Worm (Caenorhabditis elegans) whole organism, L4 larva: Measurements from ENCODE around the gene C34D10.5.

ENCODE experiments used
- D1046.2 ChIP-seq: fragments of 200-800 bp; sonication (Bioruptor generic); IDR thresholded peaks from 2 replicates; pipeline ENCODE4 v1.3.6; 2022; ENCODE audit warnings: missing genetic modification characterization, missing compliant biosample characterization
- F10B5.3 ChIP-seq: sonication (generic microtip); optimal IDR thresholded peaks from 2 replicates; lab custom pipeline; 2016; ENCODE audit warnings: mild to moderate bottlenecking, missing genetic modification characterization, missing compliant biosample characterization
- F37D6.2 ChIP-seq: sonication (generic microtip); optimal IDR thresholded peaks from 2 replicates; lab custom pipeline; 2016; ENCODE audit warnings: mild to moderate bottlenecking, missing genetic modification characterization, missing compliant biosample characterization
- ZK546.5 ChIP-seq, 2 experiments: sonication (generic microtip); optimal IDR thresholded peaks; 2 replicates each; lab custom pipeline; 2017; ENCODE audit warnings: missing biosample characterization in 2 of 2, missing genetic modification characterization in 2 of 2
- arid-1 ChIP-seq: fragments of 200-800 bp; sonication (Bioruptor generic); conservative IDR thresholded peaks from 2 replicates; pipeline ENCODE4 v1.3.6; 2022; ENCODE audit warnings: missing genetic modification reagents, missing genetic modification characterization, missing compliant biosample characterization
- ceh-28 ChIP-seq: fragments of 150-350 bp; optimal IDR thresholded peaks from 2 replicates; lab custom pipeline; 2014; ENCODE audit warnings: missing biosample characterization, missing genetic modification reagents, missing genetic modification characterization
- ceh-32 ChIP-seq: sonication (generic microtip); optimal IDR thresholded peaks from 2 replicates; lab custom pipeline; 2016; ENCODE audit warnings: mild to moderate bottlenecking, missing genetic modification characterization, missing compliant biosample characterization; ENCODE audit not compliant: poor library complexity
- ceh-44 ChIP-seq: fragments of 200-800 bp; sonication (Bioruptor generic); IDR thresholded peaks from 2 replicates; pipeline ENCODE4 v1.3.6; 2022; ENCODE audit warnings: missing genetic modification reagents, missing genetic modification characterization, missing compliant biosample characterization
- ceh-62 ChIP-seq: sonication (generic microtip); optimal IDR thresholded peaks from 2 replicates; lab custom pipeline; 2017; ENCODE audit warnings: missing biosample characterization, missing genetic modification characterization
- ceh-82 ChIP-seq: sonication (generic microtip); optimal IDR thresholded peaks from 2 replicates; lab custom pipeline; 2017; ENCODE audit warnings: missing biosample characterization, missing genetic modification characterization
- ces-1 ChIP-seq: fragments of 150-350 bp; sonication (generic microtip); optimal IDR thresholded peaks from 4 replicates; lab custom pipeline; 2014; ENCODE audit warnings: missing biosample characterization, missing genetic modification reagents, missing genetic modification characterization
- daf-16 ChIP-seq, 3 experiments: sonication (generic microtip); optimal IDR thresholded peaks; 2 replicates each; lab custom pipeline; 2016 to 2017; ENCODE audit warnings: missing genetic modification characterization in 3 of 3, missing genetic modification reagents in 3 of 3, mild to moderate bottlenecking in 2 of 3, missing compliant biosample characterization in 2 of 3, missing biosample characterization in 1 of 3, moderate library complexity in 1 of 3
- daf-8 ChIP-seq: fragments of 200-800 bp; sonication (Bioruptor generic); IDR thresholded peaks from 2 replicates; pipeline ENCODE4 v1.3.6; 2022; ENCODE audit warnings: missing genetic modification characterization, missing compliant biosample characterization
- dmd-6 ChIP-seq: fragments of 200-800 bp; sonication (Bioruptor generic); IDR thresholded peaks from 2 replicates; pipeline ENCODE4 v1.3.6; 2022; ENCODE audit warnings: missing genetic modification reagents, missing genetic modification characterization, missing compliant biosample characterization
- duxl-1 ChIP-seq: sonication (generic microtip); optimal IDR thresholded peaks from 2 replicates; lab custom pipeline; 2016; ENCODE audit warnings: mild to moderate bottlenecking, missing genetic modification characterization, moderate library complexity, missing compliant biosample characterization; ENCODE audit not compliant: poor library complexity
- dve-1 ChIP-seq: sonication (generic microtip); optimal IDR thresholded peaks from 2 replicates; lab custom pipeline; 2017; ENCODE audit warnings: antibody characterized with exemption, mild to moderate bottlenecking, missing genetic modification characterization, missing compliant biosample characterization; ENCODE audit not compliant: insufficient read depth
- fkh-10 ChIP-seq: fragments of 150-350 bp; optimal IDR thresholded peaks from 2 replicates; lab custom pipeline; 2014; ENCODE audit warnings: missing biosample characterization, missing genetic modification reagents, missing genetic modification characterization
- fos-1 ChIP-seq: fragments of 150-350 bp; optimal IDR thresholded peaks from 2 replicates; lab custom pipeline; 2014; ENCODE audit warnings: missing biosample characterization, missing genetic modification characterization
- hlh-30 ChIP-seq: sonication (generic microtip); optimal IDR thresholded peaks from 2 replicates; lab custom pipeline; 2017; ENCODE audit warnings: antibody characterized with exemption, mild to moderate bottlenecking, missing genetic modification characterization, missing compliant biosample characterization; ENCODE audit not compliant: insufficient read depth
- hmg-1.1 ChIP-seq: fragments of 200-800 bp; sonication (Bioruptor generic); IDR thresholded peaks from 2 replicates; pipeline ENCODE4 v1.3.6; 2022; ENCODE audit warnings: missing genetic modification reagents, missing genetic modification characterization, missing compliant biosample characterization
- jun-1 ChIP-seq: fragments of 150-350 bp; optimal IDR thresholded peaks from 2 replicates; lab custom pipeline; 2014; ENCODE audit warnings: missing biosample characterization, missing genetic modification reagents, missing genetic modification characterization
- lim-7 ChIP-seq: fragments of 200-800 bp; sonication (Bioruptor generic); IDR thresholded peaks from 2 replicates; pipeline ENCODE4 v1.3.6; 2022; ENCODE audit warnings: missing genetic modification characterization, missing compliant biosample characterization
- lin-15B ChIP-seq: fragments of 150-350 bp; sonication (generic microtip); optimal IDR thresholded peaks from 3 replicates; lab custom pipeline; 2014; ENCODE audit warnings: missing biosample characterization, missing genetic modification characterization
- lin-29 ChIP-seq: fragments of 200-800 bp; sonication (Bioruptor generic); IDR thresholded peaks from 2 replicates; pipeline ENCODE4 v1.3.6; 2022; ENCODE audit warnings: missing genetic modification reagents, missing genetic modification characterization, missing compliant biosample characterization
- lin-38 ChIP-seq: fragments of 200-800 bp; sonication (Bioruptor generic); IDR thresholded peaks from 2 replicates; pipeline ENCODE4 v1.3.6; 2022; ENCODE audit warnings: missing genetic modification reagents, missing genetic modification characterization, missing compliant biosample characterization
- lsy-2 ChIP-seq, 2 experiments: fragments of 150-350 bp in 1 of 2; sonication (generic microtip) in 1 of 2; optimal IDR thresholded peaks; 2 replicates each; lab custom pipeline; 2014 to 2017; ENCODE audit warnings: missing biosample characterization in 2 of 2, missing genetic modification characterization in 2 of 2
- mdl-1 ChIP-seq, 2 experiments: fragments of 150-350 bp in 1 of 2; sonication (generic microtip) in 1 of 2; optimal IDR thresholded peaks; 2 replicates each; lab custom pipeline; 2014 to 2017; ENCODE audit warnings: missing biosample characterization in 2 of 2, missing genetic modification characterization in 2 of 2
- mdt-29 ChIP-seq: fragments of 200-800 bp; sonication (Bioruptor generic); IDR thresholded peaks from 2 replicates; pipeline ENCODE4 v1.3.6; 2022; ENCODE audit warnings: missing genetic modification reagents, missing genetic modification characterization, missing compliant biosample characterization
- mep-1 ChIP-seq: fragments of 150-350 bp; sonication (generic microtip); optimal IDR thresholded peaks from 3 replicates; lab custom pipeline; 2014; ENCODE audit warnings: missing biosample characterization, missing genetic modification characterization
- mes-2 ChIP-seq: sonication (generic microtip); optimal IDR thresholded peaks from 2 replicates; lab custom pipeline; 2016; ENCODE audit warnings: missing genotype, mild to moderate bottlenecking, missing genetic modification characterization, missing compliant biosample characterization; ENCODE audit not compliant: poor library complexity, severe bottlenecking
- mxl-2 ChIP-seq: fragments of 200-800 bp; sonication (Bioruptor generic); conservative IDR thresholded peaks from 2 replicates; pipeline ENCODE4 v1.3.6; 2022; ENCODE audit warnings: missing genetic modification reagents, missing genetic modification characterization, missing compliant biosample characterization
- nhr-28 ChIP-seq: fragments of 150-350 bp; optimal IDR thresholded peaks from 2 replicates; lab custom pipeline; 2014; ENCODE audit warnings: missing biosample characterization, missing genetic modification characterization
- nhr-41 ChIP-seq: fragments of 200-800 bp; sonication (Bioruptor generic); IDR thresholded peaks from 2 replicates; pipeline ENCODE4 v1.3.6; 2022; ENCODE audit warnings: missing genetic modification reagents, missing genetic modification characterization, missing compliant biosample characterization
- nhr-76 ChIP-seq: fragments of 150-350 bp; optimal IDR thresholded peaks from 2 replicates; lab custom pipeline; 2014; ENCODE audit warnings: missing biosample characterization, missing genetic modification characterization
- nhr-77 ChIP-seq: fragments of 150-350 bp; optimal IDR thresholded peaks from 2 replicates; lab custom pipeline; 2014; ENCODE audit warnings: missing biosample characterization, missing genetic modification characterization
- pha-4 ChIP-seq, 2 experiments: fragments of 150-350 bp in 1 of 2; fragments of 200-800 bp in 1 of 2; sonication (Bioruptor generic) in 1 of 2; IDR thresholded peaks in 1 of 2; optimal IDR thresholded peaks in 1 of 2; 2 replicates each; pipeline versions ENCODE4 v1.3.6 to Lab custom; 2014 to 2022; ENCODE audit warnings: missing genetic modification characterization in 2 of 2, missing genetic modification reagents in 2 of 2, missing biosample characterization in 1 of 2, missing compliant biosample characterization in 1 of 2
- pqm-1 ChIP-seq: sonication (generic microtip); optimal IDR thresholded peaks from 2 replicates; lab custom pipeline; 2017; ENCODE audit warnings: missing biosample characterization, missing genetic modification characterization
- sdz-12 ChIP-seq: fragments of 200-800 bp; sonication (Bioruptor generic); optimal IDR thresholded peaks from 2 replicates; lab custom pipeline; 2018; ENCODE audit warnings: mild to moderate bottlenecking, missing genetic modification characterization, missing compliant biosample characterization
- set-16 ChIP-seq: fragments of 200-800 bp; sonication (Bioruptor generic); IDR thresholded peaks from 2 replicates; pipeline ENCODE4 v1.3.6; 2022; ENCODE audit warnings: missing genetic modification reagents, missing genetic modification characterization, missing compliant biosample characterization
- snpc-1.2 ChIP-seq: fragments of 200-800 bp; sonication (Bioruptor generic); IDR thresholded peaks from 2 replicates; pipeline ENCODE4 v1.3.6; 2022; ENCODE audit warnings: missing genetic modification reagents, missing genetic modification characterization, missing compliant biosample characterization
- spr-1 ChIP-seq: sonication (generic microtip); optimal IDR thresholded peaks from 2 replicates; lab custom pipeline; 2016; ENCODE audit warnings: mild to moderate bottlenecking, missing genetic modification characterization, missing compliant biosample characterization
- tag-97 ChIP-seq: fragments of 200-800 bp; sonication (Bioruptor generic); IDR thresholded peaks from 2 replicates; pipeline ENCODE4 v1.3.6; 2022; ENCODE audit warnings: missing genetic modification characterization, missing compliant biosample characterization
- unc-130 ChIP-seq: sonication (generic microtip); optimal IDR thresholded peaks from 2 replicates; lab custom pipeline; 2016; ENCODE audit warnings: missing genetic modification reagents, missing genetic modification characterization, missing compliant biosample characterization
- zfp-2 ChIP-seq: sonication (generic microtip); optimal IDR thresholded peaks from 2 replicates; lab custom pipeline; 2016; ENCODE audit warnings: mild to moderate bottlenecking, missing genetic modification characterization, missing compliant biosample characterization
- zip-2 ChIP-seq: fragments of 150-350 bp; optimal IDR thresholded peaks from 2 replicates; lab custom pipeline; 2014; ENCODE audit warnings: missing biosample characterization, missing genetic modification characterization
- ztf-11 ChIP-seq: fragments of 150-350 bp; optimal IDR thresholded peaks from 2 replicates; lab custom pipeline; 2014; ENCODE audit warnings: missing biosample characterization, missing genetic modification characterization
- ztf-7 ChIP-seq: fragments of 150-350 bp; optimal IDR thresholded peaks from 2 replicates; lab custom pipeline; 2014; ENCODE audit warnings: missing biosample characterization, missing genetic modification characterization

C34D10.5 gene

DNA sequence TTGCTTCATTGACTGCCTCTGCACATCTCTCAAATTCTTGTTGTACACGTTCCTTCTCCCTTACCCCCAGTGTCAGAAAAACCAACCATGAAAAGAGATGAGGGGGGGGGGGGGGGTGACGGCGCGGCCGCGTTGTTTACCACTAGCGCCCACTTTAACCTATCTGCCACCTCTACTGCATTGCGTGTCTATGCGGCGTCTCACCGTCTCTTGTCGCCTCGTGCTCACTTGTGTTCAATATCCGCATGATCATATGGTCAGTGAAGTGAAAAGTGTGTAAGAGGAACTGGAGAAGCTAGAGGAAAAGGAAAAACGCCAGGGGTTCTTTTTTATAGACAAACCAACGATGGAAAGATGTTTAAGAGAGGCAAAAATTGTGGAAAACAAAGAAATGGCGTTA, 1.8 kb downstream of the C34D10.5 start (continued):
- TF ChIP-seq pha-4 (GFP tag; IDR thresholded peaks at IDR 0.05; lab: Robert Waterston, UW) (peak; percentile 85), pha-4 (tag; optimal IDR thresholded peaks at IDR 0.05; lab: Kevin White, UChicago) (peak; percentile 27), nhr-28 (tag; lab: Kevin White, UChicago) (peak; percentile 79), mdl-1 (tag; optimal IDR thresholded peaks at IDR 0.05; lab: Kevin White, UChicago) (peak; percentile 88 to 98), set-16 (GFP tag; lab: Robert Waterston, UW) (peak; percentile 81), dmd-6 (peak; percentile 89), pqm-1 (tag; lab: Kevin White, UChicago) (peak; percentile 24)
- TF ChIP-seq, all 104 proteins: peak for 58

DNA sequence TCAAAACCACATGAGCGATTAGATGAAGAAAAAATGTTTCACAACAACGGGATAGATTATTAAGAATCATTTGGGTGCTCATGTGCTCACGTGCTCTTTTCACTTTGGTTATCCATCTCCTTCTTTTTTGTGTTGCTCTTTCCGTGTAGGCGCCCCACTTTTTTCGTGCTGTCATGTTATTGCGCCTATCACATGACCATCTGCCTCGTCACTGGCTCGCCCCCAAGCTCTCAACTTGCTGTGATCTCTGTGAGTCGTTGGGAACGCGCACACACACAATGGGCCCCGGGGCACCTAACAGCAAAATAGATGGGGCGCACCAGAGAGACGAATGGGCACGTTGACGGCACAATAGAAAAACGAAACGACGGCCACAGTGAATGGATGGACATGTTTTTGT, 3.8 kb downstream of the C34D10.5 start:
- TF ChIP-seq daf-8 (GFP tag; lab: Robert Waterston, UW) (no peak), nhr-28 (tag; lab: Kevin White, UChicago) (peak; percentile 2), unc-130 (GFP tag; lab: Kevin White, UChicago) (no peak), dmd-6 (peak; percentile 66), pqm-1 (tag; lab: Kevin White, UChicago) (no peak), lim-7 (GFP tag; lab: Robert Waterston, UW) (no peak), ceh-32 (tag; lab: Kevin White, UChicago) (no peak), duxl-1 (tag; lab: Kevin White, UChicago) (no peak), snpc-1.2 (GFP tag; lab: Robert Waterston, UW) (peak; percentile 46; the same call in 1 of the 2 replicates), spr-1 (no peak), dve-1 (tag; lab: Kevin White, UChicago) (peak; percentile 74), F10B5.3 (no peak), tag-97 (GFP tag; lab: Robert Waterston, UW) (no peak), ZK546.5 (tag; optimal IDR thresholded peaks at IDR 0.05; lab: Kevin White, UChicago) (no peak), lin-29 (GFP tag; lab: Robert Waterston, UW) (no peak), lin-38 (GFP tag; lab: Robert Waterston, UW) (peak; percentile 35; the same call in 1 of the 2 replicates), zfp-2 (tag; lab: Kevin White, UChicago) (no peak), ceh-62 (no peak), nhr-76 (tag; lab: Kevin White, UChicago) (no peak), daf-16 (GFP tag; optimal IDR thresholded peaks at IDR 0.05; lab: Kevin White, UChicago) (peak in 1 of 2 experiments; percentile 89), daf-16 (tag; optimal IDR thresholded peaks at IDR 0.05; lab: Kevin White, UChicago) (no peak), mxl-2 (no peak), ztf-7 (no peak), arid-1 (GFP tag; lab: Robert Waterston, UW) (no peak; the same call in 1 of the 2 replicates), lin-15B (tag; lab: Kevin White, UChicago) (no peak), mep-1 (tag; lab: Kevin White, UChicago) (peak; percentile 88), mdt-29 (GFP tag; lab: Robert Waterston, UW) (peak; percentile 52; the same call in 1 of the 2 replicates), jun-1 (tag; lab: Kevin White, UChicago) (no peak), mes-2 (tag; lab: Kevin White, UChicago) (peak; percentile 65), sdz-12 (GFP tag; lab: Kevin White, UChicago) (no peak), D1046.2 (GFP tag; lab: Robert Waterston, UW) (no peak), ztf-11 (tag; lab: Kevin White, UChicago) (no peak), ceh-28 (peak; percentile 44), hmg-1.1 (peak; percentile 81), ceh-44 (GFP tag; lab: Robert Waterston, UW) (no peak), fkh-10 (GFP tag; lab: Kevin White, UChicago) (peak; percentile 84), nhr-41 (GFP tag; lab: Robert Waterston, UW) (no peak), zip-2 (tag; lab: Kevin White, UChicago) (no peak), F37D6.2 (tag; lab: Kevin White, UChicago) (peak; percentile 75), ceh-82 (no peak), lsy-2 (tag; optimal IDR thresholded peaks at IDR 0.05; lab: Kevin White, UChicago) (peak; percentile 62 to 89), nhr-77 (tag; lab: Kevin White, UChicago) (no peak), ces-1 (GFP tag; lab: Kevin White, UChicago) (peak; percentile 3), fos-1 (tag; lab: Kevin White, UChicago) (no peak), hlh-30 (peak; percentile 98), pha-4 (GFP tag; IDR thresholded peaks at IDR 0.05; lab: Robert Waterston, UW) (peak; percentile 33; the same call in 1 of the 2 replicates), pha-4 (tag; optimal IDR thresholded peaks at IDR 0.05; lab: Kevin White, UChicago) (no peak)
